Worm (Caenorhabditis elegans) whole organism, late embryonic: ENCODE data around the gene W03F8.4.
"Not testable (repeated sequence)": the region's sequence is repeated elsewhere in the genome, so short reads cannot be mapped to it uniquely, and the experiment has no call there.

ENCODE experiments used
- C08G9.2 ChIP-seq: sonication (generic microtip); optimal IDR thresholded peaks from 2 replicates; lab custom pipeline; 2016; ENCODE audit warnings: mild to moderate bottlenecking, missing genetic modification characterization, moderate library complexity, missing compliant biosample characterization
- C38D4.7 ChIP-seq: fragments of 200-800 bp; sonication (Bioruptor generic); optimal IDR thresholded peaks from 2 replicates; lab custom pipeline; 2018; ENCODE audit warnings: mild to moderate bottlenecking, missing genetic modification characterization, moderate library complexity, missing compliant biosample characterization
- K02D7.2 ChIP-seq: sonication (generic microtip); optimal IDR thresholded peaks from 2 replicates; lab custom pipeline; 2017; ENCODE audit warnings: mild to moderate bottlenecking, missing genetic modification characterization, missing compliant biosample characterization
- Y22D7AL.16 ChIP-seq: sonication (generic microtip); optimal IDR thresholded peaks from 2 replicates; lab custom pipeline; 2016; ENCODE audit warnings: missing genetic modification characterization, missing compliant biosample characterization
- ahr-1 ChIP-seq: sonication (generic microtip); optimal IDR thresholded peaks from 2 replicates; lab custom pipeline; 2016; ENCODE audit warnings: missing genetic modification characterization, missing compliant biosample characterization
- ceh-14 ChIP-seq: sonication (generic microtip); optimal IDR thresholded peaks from 2 replicates; lab custom pipeline; 2016; ENCODE audit warnings: missing genotype, missing genetic modification characterization, missing compliant biosample characterization
- ceh-2 ChIP-seq: sonication (generic microtip); optimal IDR thresholded peaks from 2 replicates; lab custom pipeline; 2016; ENCODE audit warnings: missing genotype, missing genetic modification characterization, missing compliant biosample characterization
- ceh-22 ChIP-seq: sonication (generic microtip); optimal IDR thresholded peaks from 2 replicates; lab custom pipeline; 2017; ENCODE audit warnings: missing biosample characterization, missing genetic modification characterization
- ceh-31 ChIP-seq: sonication (generic microtip); optimal IDR thresholded peaks from 2 replicates; lab custom pipeline; 2016; ENCODE audit warnings: missing genetic modification characterization, missing compliant biosample characterization
- ceh-34 ChIP-seq: sonication (generic microtip); optimal IDR thresholded peaks from 2 replicates; lab custom pipeline; 2016; ENCODE audit warnings: mild to moderate bottlenecking, missing genetic modification characterization, missing compliant biosample characterization
- ceh-48 ChIP-seq: sonication (generic microtip); optimal IDR thresholded peaks from 2 replicates; lab custom pipeline; 2016; ENCODE audit warnings: missing genetic modification characterization, inconsistent platforms, missing compliant biosample characterization
- ceh-9 ChIP-seq: sonication (generic microtip); optimal IDR thresholded peaks from 2 replicates; lab custom pipeline; 2016; ENCODE audit warnings: mild to moderate bottlenecking, missing genetic modification characterization, inconsistent platforms, missing compliant biosample characterization
- che-1 ChIP-seq: sonication (generic microtip); optimal IDR thresholded peaks from 2 replicates; lab custom pipeline; 2016; ENCODE audit warnings: mild to moderate bottlenecking, missing genetic modification characterization, missing compliant biosample characterization
- dmd-4 ChIP-seq: sonication (generic microtip); optimal IDR thresholded peaks from 2 replicates; lab custom pipeline; 2016; ENCODE audit warnings: borderline replicate concordance, missing genetic modification characterization, missing compliant biosample characterization
- dve-1 ChIP-seq: sonication (generic microtip); optimal IDR thresholded peaks from 2 replicates; lab custom pipeline; 2017; ENCODE audit warnings: antibody characterized with exemption, mild to moderate bottlenecking, missing genetic modification characterization, missing compliant biosample characterization
- elt-4 ChIP-seq: sonication (generic microtip); optimal IDR thresholded peaks from 2 replicates; lab custom pipeline; 2016; ENCODE audit warnings: missing genetic modification characterization, missing compliant biosample characterization
- ets-4 ChIP-seq: sonication (generic microtip); optimal IDR thresholded peaks from 2 replicates; lab custom pipeline; 2016; ENCODE audit warnings: missing genetic modification characterization, missing compliant biosample characterization
- eyg-1 ChIP-seq: sonication (generic microtip); optimal IDR thresholded peaks from 2 replicates; lab custom pipeline; 2016; ENCODE audit warnings: missing genotype, missing genetic modification characterization, missing compliant biosample characterization
- fax-1 ChIP-seq: sonication (generic microtip); optimal IDR thresholded peaks from 2 replicates; lab custom pipeline; 2016; ENCODE audit warnings: missing genotype, missing genetic modification characterization, missing compliant biosample characterization
- fkh-10 ChIP-seq: fragments of 150-350 bp; optimal IDR thresholded peaks from 2 replicates; lab custom pipeline; 2014; ENCODE audit warnings: missing biosample characterization, missing genetic modification reagents, missing genetic modification characterization
- fkh-6 ChIP-seq: sonication (generic microtip); optimal IDR thresholded peaks from 2 replicates; lab custom pipeline; 2016; ENCODE audit warnings: missing genetic modification characterization, missing compliant biosample characterization
- hlh-15 ChIP-seq: sonication (generic microtip); optimal IDR thresholded peaks from 2 replicates; lab custom pipeline; 2016; ENCODE audit warnings: missing genetic modification characterization, missing compliant biosample characterization
- hlh-30 ChIP-seq: sonication (generic microtip); optimal IDR thresholded peaks from 2 replicates; lab custom pipeline; 2017; ENCODE audit warnings: antibody characterized with exemption, missing genetic modification characterization, missing compliant biosample characterization; ENCODE audit not compliant: insufficient read depth
- lin-11 ChIP-seq: fragments of 200-800 bp; sonication (Bioruptor generic); optimal IDR thresholded peaks from 2 replicates; lab custom pipeline; 2018; ENCODE audit warnings: mild to moderate bottlenecking, missing genetic modification characterization, missing compliant biosample characterization
- mec-3 ChIP-seq: sonication (generic microtip); optimal IDR thresholded peaks from 2 replicates; lab custom pipeline; 2016; ENCODE audit warnings: borderline replicate concordance, missing genetic modification characterization, missing compliant biosample characterization
- nfya-1 ChIP-seq: sonication (generic microtip); optimal IDR thresholded peaks from 2 replicates; lab custom pipeline; 2017; ENCODE audit warnings: missing genetic modification characterization, mild to moderate bottlenecking, missing compliant biosample characterization, antibody characterized with exemption, moderate library complexity
- nhr-11 ChIP-seq: fragments of 150-350 bp; optimal IDR thresholded peaks from 2 replicates; lab custom pipeline; 2014; ENCODE audit warnings: missing biosample characterization, missing genetic modification characterization
- pag-3 ChIP-seq: sonication (generic microtip); optimal IDR thresholded peaks from 2 replicates; lab custom pipeline; 2016; ENCODE audit warnings: missing compliant biosample characterization, missing genetic modification characterization, borderline replicate concordance
- pat-9 ChIP-seq: fragments of 200-800 bp; sonication (Bioruptor generic); optimal IDR thresholded peaks from 2 replicates; lab custom pipeline; 2018; ENCODE audit warnings: mild to moderate bottlenecking, missing genetic modification characterization, moderate library complexity, missing compliant biosample characterization
- pha-2 ChIP-seq: sonication (generic microtip); optimal IDR thresholded peaks from 2 replicates; lab custom pipeline; 2017; ENCODE audit warnings: mild to moderate bottlenecking, missing genetic modification characterization, missing compliant biosample characterization
- pqm-1 ChIP-seq: sonication (generic microtip); optimal IDR thresholded peaks from 2 replicates; lab custom pipeline; 2016; ENCODE audit warnings: missing genetic modification characterization, missing compliant biosample characterization
- rnt-1 ChIP-seq: sonication (generic microtip); optimal IDR thresholded peaks from 2 replicates; lab custom pipeline; 2016; ENCODE audit warnings: missing genetic modification characterization, missing compliant biosample characterization
- sox-2 ChIP-seq: fragments of 200-800 bp; sonication (Bioruptor generic); IDR thresholded peaks from 2 replicates; pipeline ENCODE4 v1.3.6; 2022; ENCODE audit warnings: missing genetic modification reagents, missing genetic modification characterization, missing compliant biosample characterization
- sox-4 ChIP-seq: sonication (generic microtip); optimal IDR thresholded peaks from 2 replicates; lab custom pipeline; 2017; ENCODE audit warnings: mild to moderate bottlenecking, missing genetic modification characterization, inconsistent platforms, missing compliant biosample characterization
- syd-9 ChIP-seq: sonication (generic microtip); optimal IDR thresholded peaks from 2 replicates; lab custom pipeline; 2016; ENCODE audit warnings: mild to moderate bottlenecking, missing genetic modification characterization, moderate library complexity, missing compliant biosample characterization
- tbx-7 ChIP-seq: sonication (generic microtip); optimal IDR thresholded peaks from 2 replicates; lab custom pipeline; 2016; ENCODE audit warnings: missing genotype, missing genetic modification characterization, missing compliant biosample characterization
- unc-42 ChIP-seq: sonication (generic microtip); optimal IDR thresholded peaks from 2 replicates; lab custom pipeline; 2016; ENCODE audit warnings: missing genotype, missing genetic modification characterization, missing compliant biosample characterization
- unc-86 ChIP-seq: sonication (generic microtip); optimal IDR thresholded peaks from 2 replicates; lab custom pipeline; 2016; ENCODE audit warnings: missing genetic modification characterization, missing compliant biosample characterization
- ztf-16 ChIP-seq: sonication (generic microtip); optimal IDR thresholded peaks from 2 replicates; lab custom pipeline; 2017; ENCODE audit warnings: missing genetic modification characterization, missing compliant biosample characterization

W03F8.4 gene

ce11 chrIV:5152391-5152790 lies 31.5 kb upstream of the W03F8.4 start, which contains the start of gene soc-2:
soc-2 (minus strand) TSS chrIV:5152491.
- TF ChIP-seq Y22D7AL.16 = no peak

- TF ChIP-seq che-1 (tag; lab: Kevin White, UChicago) (no peak), Y22D7AL.16 (no peak), pqm-1 (tag; lab: Kevin White, UChicago) (no peak), ahr-1 (no peak), sox-4 (tag; lab: Kevin White, UChicago) (no peak), fax-1 (tag; lab: Kevin White, UChicago) (no peak), ceh-31 (tag; lab: Kevin White, UChicago) (no peak), nhr-11 (tag; lab: Kevin White, UChicago) (no peak), dmd-4 (tag; lab: Kevin White, UChicago) (no peak), mec-3 (tag; lab: Kevin White, UChicago) (no peak), rnt-1 (tag; lab: Kevin White, UChicago) (no peak)
- TF ChIP-seq, all 69 proteins: peak for 0
Measured at ce11 chrIV:5157226-5157625, 26.7 kb upstream of the W03F8.4 start, which contains the start of gene C24D10.49. C24D10.49 (minus strand) TSS chrIV:5157326.

ce11 chrIV:5160171-5160570 lies 23.8 kb upstream of the W03F8.4 start, which contains the start of the genes C24D10.6 and C24D10.4:
C24D10.6 (minus strand) TSS chrIV:5160248.
C24D10.4 (plus strand) TSS chrIV:5160522.
- TF ChIP-seq ceh-48 (tag; lab: Kevin White, UChicago) (no peak), fkh-6 (no peak), pqm-1 (tag; lab: Kevin White, UChicago) (no peak)

- not testable (repeated sequence) for TF ChIP-seq tbx-7; hlh-30 (tag; lab: Kevin White, UChicago); fkh-10 (GFP tag; lab: Kevin White, UChicago)
Measured at ce11 chrIV:5162941-5163340, 21.0 kb upstream of the W03F8.4 start, which contains the start of the genes nspd-3 and C24D10.2. nspd-3 (minus strand) TSS chrIV:5163041. C24D10.2 (plus strand) TSS chrIV:5163339.

ce11 chrIV:5165626-5166025 lies 18.3 kb upstream of the W03F8.4 start, which contains the start of gene nspd-6:
nspd-6 (minus strand) TSS chrIV:5165726.
- TF ChIP-seq eyg-1 (tag; lab: Kevin White, UChicago); dve-1; ceh-22 (tag; lab: Kevin White, UChicago): not testable (repeated sequence)

ce11 chrIV:5166030-5166429 lies 17.9 kb upstream of the W03F8.4 start, which contains the start of gene ptp-5.1:
ptp-5.1 (plus strand) TSS chrIV:5166330.
- TF ChIP-seq K02D7.2 (tag; lab: Kevin White, UChicago) = no peak
- no peak for TF ChIP-seq lin-11 (tag; lab: Kevin White, UChicago)
- no peak for TF ChIP-seq ceh-9
- no peak for TF ChIP-seq unc-42 (tag; lab: Kevin White, UChicago)
- no peak for TF ChIP-seq sox-2 (GFP tag; lab: Robert Waterston, UW)
- no peak for TF ChIP-seq pha-2
- no peak for TF ChIP-seq C38D4.7
- TF ChIP-seq dmd-4 (tag; lab: Kevin White, UChicago) = no peak
- TF ChIP-seq mec-3 (tag; lab: Kevin White, UChicago) = no peak
- TF ChIP-seq ceh-34 (tag; lab: Kevin White, UChicago) = no peak
- no peak for TF ChIP-seq ztf-16

- TF ChIP-seq ceh-9 (no peak), che-1 (tag; lab: Kevin White, UChicago) (no peak), hlh-30 (tag; lab: Kevin White, UChicago) (no peak), unc-42 (tag; lab: Kevin White, UChicago) (no peak), dmd-4 (tag; lab: Kevin White, UChicago) (no peak), pqm-1 (tag; lab: Kevin White, UChicago) (no peak), ceh-2 (no peak), syd-9 (tag; lab: Kevin White, UChicago) (no peak), nfya-1 (tag; lab: Kevin White, UChicago) (peak; percentile 74), mec-3 (tag; lab: Kevin White, UChicago) (no peak), fax-1 (tag; lab: Kevin White, UChicago) (no peak), fkh-10 (GFP tag; lab: Kevin White, UChicago) (no peak), elt-4 (tag; lab: Kevin White, UChicago) (no peak), pag-3 (tag; lab: Kevin White, UChicago) (no peak), C08G9.2 (tag; lab: Kevin White, UChicago) (no peak), ets-4 (tag; lab: Kevin White, UChicago) (no peak), pat-9 (tag; lab: Kevin White, UChicago) (no peak), unc-86 (tag; lab: Kevin White, UChicago) (no peak), hlh-15 (tag; lab: Kevin White, UChicago) (no peak), ceh-14 (tag; lab: Kevin White, UChicago) (no peak)
Measured at ce11 chrIV:5169335-5169734, 14.6 kb upstream of the W03F8.4 start.
